Fruit fly (Drosophila melanogaster) whole organism, wandering third instar larva: ENCODE data around the gene CG3857.

Source experiments
- br ChIP-seq: fragments of 200-800 bp; sonication (Bioruptor generic); optimal IDR thresholded peaks from 2 replicates; lab custom pipeline; 2016; ENCODE audit warnings: missing biosample characterization, missing genetic modification characterization
- dsf ChIP-seq: sonication (Bioruptor generic); optimal IDR thresholded peaks from 2 replicates; lab custom pipeline; 2016; ENCODE audit warnings: missing biosample characterization, missing genetic modification characterization, borderline replicate concordance
- pan ChIP-seq: fragments of >200 bp; optimal IDR thresholded peaks from 2 replicates; lab custom pipeline; 2017

DNA sequence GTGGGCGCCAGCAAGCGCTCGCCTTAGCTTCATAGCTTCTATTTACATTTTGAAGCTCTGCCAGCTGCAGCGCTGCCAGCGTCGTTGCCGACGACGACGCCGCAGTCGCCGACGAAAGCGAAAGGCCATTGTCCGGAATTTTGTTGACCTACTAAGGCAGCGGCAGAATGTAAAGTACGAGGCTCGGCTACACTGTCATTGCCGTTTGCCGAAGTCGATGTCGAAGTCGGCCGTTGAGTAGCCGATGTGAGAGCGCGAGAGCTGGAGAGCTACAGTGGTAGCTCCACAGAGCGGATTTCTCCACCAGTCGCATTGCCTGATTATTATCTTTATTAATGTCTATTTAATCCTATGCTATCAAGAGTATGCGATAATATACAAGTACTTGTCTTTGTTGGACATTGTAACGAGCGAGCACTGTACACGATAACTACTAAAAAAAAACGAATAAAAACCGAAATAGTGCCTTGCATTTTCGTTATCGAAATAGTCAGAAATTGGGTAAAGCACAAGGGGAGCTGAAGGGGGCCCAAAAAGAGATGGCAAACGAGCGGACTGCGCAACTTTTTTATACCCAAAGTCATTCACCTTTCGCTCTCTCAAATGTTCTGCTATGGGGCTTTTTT is 23.9 kb upstream of the CG3857 start:
- TF ChIP-seq br (peak; percentile 75), dsf (GFP tag; lab: Kevin White, UChicago) (no peak), pan (lab: Kevin White, UChicago) (no peak)
